Worm (Caenorhabditis elegans) whole organism, young adult: Measurements from ENCODE around the gene F42G4.7.
"Not testable (repeated sequence)": the region's sequence is repeated elsewhere in the genome, so short reads cannot be mapped to it uniquely, and the experiment has no call there.

ENCODE experiments used
- B0019.2 ChIP-seq: fragments of 200-800 bp; sonication (Bioruptor generic); conservative IDR thresholded peaks from 2 replicates; pipeline ENCODE4 v1.3.6; 2022; ENCODE audit warnings: missing genetic modification reagents, missing genetic modification characterization, missing compliant biosample characterization
- B0035.1 ChIP-seq: sonication (generic microtip); optimal IDR thresholded peaks from 2 replicates; lab custom pipeline; 2016; ENCODE audit warnings: missing genetic modification characterization, mild to moderate bottlenecking, missing compliant biosample characterization, missing genotype, missing genetic modification reagents
- B0261.1 ChIP-seq: sonication (generic microtip); optimal IDR thresholded peaks from 2 replicates; lab custom pipeline; 2016; ENCODE audit warnings: mild to moderate bottlenecking, missing genetic modification characterization, moderate library complexity, missing compliant biosample characterization
- C17E4.6 ChIP-seq: fragments of 200-800 bp; sonication (Bioruptor generic); IDR thresholded peaks from 2 replicates; pipeline ENCODE4 v1.3.6; 2022; ENCODE audit warnings: missing genetic modification reagents, missing genetic modification characterization, missing compliant biosample characterization
- F10E7.11 ChIP-seq: sonication (generic microtip); optimal IDR thresholded peaks from 2 replicates; lab custom pipeline; 2017; ENCODE audit warnings: mild to moderate bottlenecking, missing genetic modification characterization, moderate library complexity, missing compliant biosample characterization
- F23B12.7 ChIP-seq: sonication (generic microtip); optimal IDR thresholded peaks from 2 replicates; lab custom pipeline; 2017; ENCODE audit warnings: missing genetic modification characterization, mild to moderate bottlenecking, missing compliant biosample characterization, antibody characterized with exemption, moderate library complexity; ENCODE audit not compliant: insufficient read depth
- F52B5.7 ChIP-seq: sonication (generic microtip); optimal IDR thresholded peaks from 2 replicates; lab custom pipeline; 2016; ENCODE audit warnings: mild to moderate bottlenecking, missing genetic modification characterization, missing compliant biosample characterization
- F57A8.1 ChIP-seq: fragments of 200-800 bp; sonication (Bioruptor generic); optimal IDR thresholded peaks from 2 replicates; lab custom pipeline; 2018; ENCODE audit warnings: mild to moderate bottlenecking, missing genetic modification characterization, moderate library complexity, missing compliant biosample characterization
- F57C9.4 ChIP-seq: sonication (generic microtip); optimal IDR thresholded peaks from 2 replicates; lab custom pipeline; 2017; ENCODE audit warnings: mild to moderate bottlenecking, missing genetic modification characterization, missing compliant biosample characterization
- Y56A3A.18 ChIP-seq: fragments of 200-800 bp; sonication (Bioruptor generic); IDR thresholded peaks from 2 replicates; pipeline ENCODE4 v1.3.6; 2022; ENCODE audit warnings: missing genetic modification reagents, missing genetic modification characterization, missing compliant biosample characterization
- Y67H2A.10 ChIP-seq: fragments of 200-800 bp; sonication (Bioruptor generic); conservative IDR thresholded peaks from 2 replicates; pipeline ENCODE4 v1.3.6; 2022; ENCODE audit warnings: missing genetic modification reagents, missing genetic modification characterization, missing compliant biosample characterization
- Y79H2A.3 ChIP-seq: fragments of 200-800 bp; sonication (Bioruptor generic); conservative IDR thresholded peaks from 2 replicates; pipeline ENCODE4 v1.3.6; 2022; ENCODE audit warnings: missing genetic modification reagents, missing genetic modification characterization, missing compliant biosample characterization
- ama-1 ChIP-seq, 3 experiments: fragments of 150-350 bp in 1 of 3; sonication (generic microtip) in 2 of 3; optimal IDR thresholded peaks; 2 replicates each; lab custom pipeline; 2014 to 2018; ENCODE audit warnings: missing biosample characterization in 2 of 3, missing genetic modification characterization in 2 of 3, missing genetic modification reagents in 2 of 3
- bed-2 ChIP-seq: fragments of 200-800 bp; sonication (Bioruptor generic); IDR thresholded peaks from 2 replicates; pipeline ENCODE4 v1.3.6; 2022; ENCODE audit warnings: missing genetic modification reagents, missing genetic modification characterization, missing compliant biosample characterization
- ceh-79 ChIP-seq: sonication (generic microtip); optimal IDR thresholded peaks from 2 replicates; lab custom pipeline; 2017; ENCODE audit warnings: mild to moderate bottlenecking, missing genetic modification characterization, missing compliant biosample characterization
- die-1 ChIP-seq: sonication (generic microtip); optimal IDR thresholded peaks from 2 replicates; lab custom pipeline; 2016; ENCODE audit warnings: missing genotype, mild to moderate bottlenecking, missing genetic modification characterization, missing compliant biosample characterization
- dox-1 ChIP-seq: fragments of 200-800 bp; sonication (Bioruptor generic); IDR thresholded peaks from 2 replicates; pipeline ENCODE4 v1.3.6; 2022; ENCODE audit warnings: missing genetic modification reagents, missing genetic modification characterization, missing compliant biosample characterization
- efl-1 ChIP-seq: fragments of 150-350 bp; optimal IDR thresholded peaks from 2 replicates; lab custom pipeline; 2014; ENCODE audit warnings: missing biosample characterization, missing genetic modification reagents, missing genetic modification characterization
- egrh-3 ChIP-seq: fragments of 200-800 bp; sonication (Bioruptor generic); IDR thresholded peaks from 2 replicates; pipeline ENCODE4 v1.3.6; 2022; ENCODE audit warnings: missing genetic modification reagents, missing genetic modification characterization, missing compliant biosample characterization
- ekl-4 ChIP-seq: fragments of 200-800 bp; sonication (Bioruptor generic); IDR thresholded peaks from 2 replicates; pipeline ENCODE4 v1.3.6; 2022; ENCODE audit warnings: missing genetic modification reagents, missing genetic modification characterization, missing compliant biosample characterization
- him-1 ChIP-seq: sonication (generic microtip); optimal IDR thresholded peaks from 2 replicates; lab custom pipeline; 2016; ENCODE audit warnings: missing genotype, missing genetic modification reagents, missing genetic modification characterization, missing compliant biosample characterization
- hrde-1 ChIP-seq: sonication (generic microtip); optimal IDR thresholded peaks from 2 replicates; lab custom pipeline; 2016; ENCODE audit warnings: missing genetic modification characterization, mild to moderate bottlenecking, missing compliant biosample characterization, moderate library complexity, missing genotype, missing genetic modification reagents, borderline replicate concordance
- lin-35 ChIP-seq, 3 experiments: fragments of 150-350 bp in 2 of 3; sonication (generic microtip) in 1 of 3; optimal IDR thresholded peaks; 2 replicates each; lab custom pipeline; 2014 to 2018; ENCODE audit warnings: missing biosample characterization in 3 of 3, missing genetic modification characterization in 3 of 3, missing genetic modification reagents in 3 of 3
- lsl-1 ChIP-seq: fragments of 200-800 bp; sonication (Bioruptor generic); optimal IDR thresholded peaks from 2 replicates; lab custom pipeline; 2018; ENCODE audit warnings: mild to moderate bottlenecking, missing genetic modification characterization, moderate library complexity, missing compliant biosample characterization
- mel-28 ChIP-seq: sonication (generic microtip); optimal IDR thresholded peaks from 2 replicates; lab custom pipeline; 2016; ENCODE audit warnings: borderline replicate concordance, mild to moderate bottlenecking, missing genetic modification characterization, missing compliant biosample characterization
- nfya-1 ChIP-seq: sonication (generic microtip); optimal IDR thresholded peaks from 2 replicates; lab custom pipeline; 2017; ENCODE audit warnings: antibody characterized with exemption, missing compliant biosample characterization, missing genetic modification characterization, borderline replicate concordance; ENCODE audit not compliant: insufficient read depth
- nhr-120 ChIP-seq: fragments of 200-800 bp; sonication (Bioruptor generic); IDR thresholded peaks from 2 replicates; pipeline ENCODE4 v1.3.6; 2022; ENCODE audit warnings: missing genetic modification characterization, missing compliant biosample characterization
- nhr-90 ChIP-seq: sonication (generic microtip); optimal IDR thresholded peaks from 2 replicates; lab custom pipeline; 2016; ENCODE audit warnings: missing genotype, mild to moderate bottlenecking, missing genetic modification characterization, missing compliant biosample characterization
- pha-4 ChIP-seq: fragments of 150-350 bp; sonication (generic microtip); optimal IDR thresholded peaks from 2 replicates; lab custom pipeline; 2014; ENCODE audit warnings: missing biosample characterization, missing genetic modification reagents, missing genetic modification characterization
- sea-2 ChIP-seq: fragments of 200-800 bp; sonication (Bioruptor generic); IDR thresholded peaks from 2 replicates; pipeline ENCODE4 v1.3.6; 2022; ENCODE audit warnings: missing genetic modification characterization, missing compliant biosample characterization
- snpc-1.1 ChIP-seq: sonication (generic microtip); optimal IDR thresholded peaks from 2 replicates; lab custom pipeline; 2017; ENCODE audit warnings: missing genetic modification characterization, mild to moderate bottlenecking, missing compliant biosample characterization, antibody characterized with exemption, moderate library complexity, missing genotype, missing genetic modification reagents; ENCODE audit not compliant: insufficient read depth
- snpc-4 ChIP-seq, 5 experiments: fragments of 150-350 bp in 1 of 5; sonication (generic microtip) in 4 of 5; optimal IDR thresholded peaks; 2 replicates each; lab custom pipeline; 2014 to 2018; ENCODE audit warnings: missing genetic modification characterization in 5 of 5, missing biosample characterization in 3 of 5, antibody characterized with exemption in 2 of 5, mild to moderate bottlenecking in 2 of 5, missing compliant biosample characterization in 2 of 5, missing genotype in 2 of 5, moderate library complexity in 2 of 5, missing genetic modification reagents in 1 of 5
- unc-62 ChIP-seq: fragments of 150-350 bp; optimal IDR thresholded peaks from 2 replicates; lab custom pipeline; 2014; ENCODE audit warnings: missing biosample characterization, missing genetic modification reagents, missing genetic modification characterization
- zfh-2 ChIP-seq: fragments of 200-800 bp; sonication (Bioruptor generic); conservative IDR thresholded peaks from 2 replicates; pipeline ENCODE4 v1.3.6; 2022; ENCODE audit warnings: missing genetic modification reagents, missing genetic modification characterization, missing compliant biosample characterization
- ztf-22 ChIP-seq: fragments of 200-800 bp; sonication (Bioruptor generic); optimal IDR thresholded peaks from 2 replicates; lab custom pipeline; 2018; ENCODE audit warnings: mild to moderate bottlenecking, missing genetic modification characterization, moderate library complexity, missing compliant biosample characterization

Gene F42G4.7

ce11 chrII:13047106-13047505 lies at the start of gene F42G4.7:
TSS of gene F42G4.7 (minus strand) at chrII:13047290.
- not testable (repeated sequence) for TF ChIP-seq pha-4 (tag; lab: Kevin White, UChicago); B0019.2; snpc-1.1 (tag; lab: Kevin White, UChicago)

- TF ChIP-seq him-1 (no peak), hrde-1 (tag; lab: Kevin White, UChicago) (no peak), egrh-3 (GFP tag; lab: Robert Waterston, UW) (peak; percentile 40; the same call in 1 of the 2 replicates), zfh-2 (peak; percentile 74), F23B12.7 (no peak), ztf-22 (no peak), F52B5.7 (tag; lab: Kevin White, UChicago) (peak; percentile 13), sea-2 (no peak), dox-1 (0 out of 2 replicates have a peak, but pooled peaks have one; percentile 10), C17E4.6 (GFP tag; lab: Robert Waterston, UW) (no peak)
These were observed 49.3 kb upstream of the F42G4.7 start for ce11 chrII:13096345-13096744.

- no peak for TF ChIP-seq B0261.1 (tag; lab: Kevin White, UChicago)
- TF ChIP-seq ekl-4 (GFP tag; lab: Robert Waterston, UW), result 0 out of 2 replicates have a peak, but pooled peaks have one; percentile 51
- TF ChIP-seq lsl-1, result peak; percentile 59
- TF ChIP-seq unc-62, result no peak
- TF ChIP-seq nfya-1 (tag; lab: Kevin White, UChicago), result no peak
- no peak for TF ChIP-seq lin-35 (GFP tag; optimal IDR thresholded peaks at IDR 0.05; lab: Kevin White, UChicago)
These were observed 44.8 kb upstream of the F42G4.7 start for ce11 chrII:13091857-13092256.

- no peak for TF ChIP-seq Y56A3A.18 (GFP tag; lab: Robert Waterston, UW)
- no peak for TF ChIP-seq Y79H2A.3 (GFP tag; lab: Robert Waterston, UW)
- TF ChIP-seq lsl-1, result no peak
- TF ChIP-seq nhr-90 (tag; lab: Kevin White, UChicago), result no peak
- no peak for TF ChIP-seq die-1 (tag; lab: Kevin White, UChicago)
- TF ChIP-seq B0035.1 (tag; lab: Kevin White, UChicago), result no peak
- no peak for TF ChIP-seq bed-2 (GFP tag; lab: Robert Waterston, UW)
- no peak for TF ChIP-seq nhr-120 (GFP tag; lab: Robert Waterston, UW)
- no peak for TF ChIP-seq efl-1 (GFP tag; lab: Kevin White, UChicago)
- TF ChIP-seq mel-28 (tag; lab: Kevin White, UChicago), result no peak
- TF ChIP-seq Y67H2A.10 (GFP tag; lab: Robert Waterston, UW), result no peak
- TF ChIP-seq pha-4 (tag; lab: Kevin White, UChicago), result no peak
- no peak for TF ChIP-seq ceh-79 (tag; lab: Kevin White, UChicago)
- no peak for TF ChIP-seq F10E7.11
- no peak for TF ChIP-seq snpc-4 (GFP tag; optimal IDR thresholded peaks at IDR 0.05; lab: Kevin White, UChicago)
- no peak for TF ChIP-seq snpc-4 (tag; optimal IDR thresholded peaks at IDR 0.05; lab: Kevin White, UChicago)
- no peak for TF ChIP-seq F57A8.1 (GFP tag; lab: Kevin White, UChicago)
- TF ChIP-seq F57C9.4 (tag; lab: Kevin White, UChicago), result no peak
- no peak for TF ChIP-seq ama-1 (optimal IDR thresholded peaks at IDR 0.05; lab: Kevin White, UChicago)
- TF ChIP-seq ama-1 (GFP tag; optimal IDR thresholded peaks at IDR 0.05; lab: Kevin White, UChicago), result no peak
- TF ChIP-seq, all 124 proteins: peak for 0
These were observed 44.0 kb upstream of the F42G4.7 start, which contains the start of gene Y81G3A.4 for ce11 chrII:13091123-13091522. TSS of gene Y81G3A.4 (plus strand) at chrII:13091423.
